Fruit fly (Drosophila melanogaster): ENCODE results near the gene CG8031.

CG8031 gene

DNA sequence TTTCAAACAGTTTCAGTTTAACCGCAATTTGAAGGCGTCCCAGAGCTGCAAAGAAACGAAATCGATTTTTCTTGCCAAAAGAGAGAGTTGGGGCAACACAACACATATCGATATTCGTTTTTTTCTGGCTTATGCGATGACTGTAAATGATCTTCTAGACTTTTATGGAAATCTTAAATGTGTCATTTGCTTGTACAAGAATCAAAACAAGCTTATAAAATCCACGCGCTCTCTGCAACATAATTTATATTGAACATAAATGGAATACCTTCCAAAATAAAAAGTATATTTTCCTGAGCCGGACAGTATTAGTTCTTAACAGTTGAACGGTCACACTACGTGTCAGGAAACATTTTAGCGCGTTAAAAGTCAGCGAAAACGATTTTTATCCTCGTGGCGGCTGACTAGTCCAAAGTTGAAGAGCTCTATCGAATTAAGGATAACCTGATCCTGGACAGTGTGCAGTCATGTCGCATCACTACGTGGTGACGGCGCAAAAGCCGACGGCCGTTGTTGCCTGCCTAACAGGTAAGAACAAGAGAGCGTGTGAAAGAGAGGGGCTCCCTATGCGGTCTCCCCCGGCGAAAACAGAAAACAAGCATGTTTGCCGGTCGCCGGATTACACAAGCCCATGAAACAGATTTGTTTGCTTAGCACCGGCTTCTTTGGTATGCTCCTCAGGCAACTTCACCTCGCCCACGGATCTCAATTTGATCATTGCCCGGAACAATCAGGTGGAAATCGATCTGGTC is 41.0 kb upstream of the CG8031 start, which contains the start of gene pic (continued):
- TF ChIP-seq cwo (GFP tag; optimal IDR thresholded peaks at IDR 0.05) = no peak
- TF ChIP-seq cad (GFP tag; optimal IDR thresholded peaks at IDR 0.05) = no peak
- TF ChIP-seq wdn (GFP tag; IDR thresholded peaks at IDR 0.05) = no peak
- no peak for TF ChIP-seq Ets65A (GFP tag)
- no peak for TF ChIP-seq lmd (GFP tag; IDR thresholded peaks at IDR 0.05)
- TF ChIP-seq CG7839 (tag; optimal IDR thresholded peaks at IDR 0.05) = no peak
- peak; percentile 28 for TF ChIP-seq CG2712 (tag; optimal IDR thresholded peaks at IDR 0.05)
- TF ChIP-seq H2.0 (GFP tag; IDR thresholded peaks at IDR 0.05) = no peak
- TF ChIP-seq CG10147 (GFP tag; optimal IDR thresholded peaks at IDR 0.05) = no peak
- no peak for TF ChIP-seq dan (GFP tag; IDR thresholded peaks at IDR 0.05)
- no peak for TF ChIP-seq CG11560 (tag; IDR thresholded peaks at IDR 0.05)
- TF ChIP-seq CG7745 (tag; optimal IDR thresholded peaks at IDR 0.05) = no peak
- no peak for TF ChIP-seq emc (GFP tag; optimal IDR thresholded peaks at IDR 0.05)
- TF ChIP-seq dysf (GFP tag; IDR thresholded peaks at IDR 0.05) = no peak
- TF ChIP-seq CG11456 (GFP tag; IDR thresholded peaks at IDR 0.05) = no peak
- TF ChIP-seq Vsx1 (GFP tag; optimal IDR thresholded peaks at IDR 0.05) = no peak
- peak; percentile 18 for TF ChIP-seq CG2120 (GFP tag; optimal IDR thresholded peaks at IDR 0.05)
- no peak for TF ChIP-seq ems (GFP tag; optimal IDR thresholded peaks at IDR 0.05)
- TF ChIP-seq pita (GFP tag; optimal IDR thresholded peaks at IDR 0.05) = no peak
- no peak for TF ChIP-seq Elba2 (GFP tag; optimal IDR thresholded peaks at IDR 0.05)
- TF ChIP-seq CG4820 (GFP tag; optimal IDR thresholded peaks at IDR 0.05) = no peak
- no peak for TF ChIP-seq CG7556 (GFP tag; optimal IDR thresholded peaks at IDR 0.05)
- TF ChIP-seq ham (GFP tag; IDR thresholded peaks at IDR 0.05) = no peak
- TF ChIP-seq CG10431 (GFP tag; optimal IDR thresholded peaks at IDR 0.05) = no peak
- no peak for TF ChIP-seq CG6813 (GFP tag; optimal IDR thresholded peaks at IDR 0.05)
- no peak for TF ChIP-seq odd (GFP tag; optimal IDR thresholded peaks at IDR 0.05)
- TF ChIP-seq CG17186 (GFP tag; optimal IDR thresholded peaks at IDR 0.05) = peak; percentile 70
- peak; percentile 84 for TF ChIP-seq CG14860 (GFP tag; IDR thresholded peaks at IDR 0.05; ENCODE audit: partially characterized antibody)
- TF ChIP-seq shn (GFP tag; optimal IDR thresholded peaks at IDR 0.05) = no peak
- TF ChIP-seq gt (GFP tag; IDR thresholded peaks at IDR 0.05) = no peak
- TF ChIP-seq CG3726 (GFP tag; IDR thresholded peaks at IDR 0.05) = no peak
- TF ChIP-seq jumu (GFP tag; optimal IDR thresholded peaks at IDR 0.05) = peak; percentile 21
- TF ChIP-seq CG10462 (GFP tag; optimal IDR thresholded peaks at IDR 0.05) = no peak
- TF ChIP-seq HLH54F (GFP tag; optimal IDR thresholded peaks at IDR 0.05) = no peak
- no peak for TF ChIP-seq bigmax (GFP tag; optimal IDR thresholded peaks at IDR 0.05)
- TF ChIP-seq CG31224 (GFP tag; IDR thresholded peaks at IDR 0.05) = no peak
- TF ChIP-seq Deaf1 (tag; optimal IDR thresholded peaks at IDR 0.05) = no peak
- no peak for TF ChIP-seq Bdp1 (GFP tag; optimal IDR thresholded peaks at IDR 0.05)
- TF ChIP-seq Nf-YB (GFP tag; optimal IDR thresholded peaks at IDR 0.05) = no peak
- TF ChIP-seq so (GFP tag; IDR thresholded peaks at IDR 0.05) = no peak
- no peak for TF ChIP-seq CG6254 (GFP tag; optimal IDR thresholded peaks at IDR 0.05)
- TF ChIP-seq CG7928 (GFP tag; optimal IDR thresholded peaks at IDR 0.05) = no peak
- TF ChIP-seq CG9727 (GFP tag; optimal IDR thresholded peaks at IDR 0.05) = no peak
- no peak for TF ChIP-seq CG2678 (tag; optimal IDR thresholded peaks at IDR 0.05)
- no peak for TF ChIP-seq Tbp (GFP tag; optimal IDR thresholded peaks at IDR 0.05)
- TF ChIP-seq CG17328 (GFP tag; IDR thresholded peaks at IDR 0.05) = no peak
- TF ChIP-seq kni (GFP tag; optimal IDR thresholded peaks at IDR 0.05) = no peak
- no peak for TF ChIP-seq gsb (GFP tag; IDR thresholded peaks at IDR 0.05)
- no peak for TF ChIP-seq Hr78 (GFP tag; optimal IDR thresholded peaks at IDR 0.05)
- no peak for TF ChIP-seq Lim3 (GFP tag; IDR thresholded peaks at IDR 0.05)
- no peak for TF ChIP-seq Atf-2 (GFP tag; optimal IDR thresholded peaks at IDR 0.05)
